Worm (Caenorhabditis elegans) whole organism, late embryonic: Measurements from ENCODE around the gene R07C3.3.

Experiments
- ama-1 ChIP-seq: fragments of 150-350 bp; optimal IDR thresholded peaks from 2 replicates; lab custom pipeline; 2014
- ceh-19 ChIP-seq: fragments of 200-800 bp; sonication (Bioruptor generic); optimal IDR thresholded peaks from 2 replicates; lab custom pipeline; 2018; ENCODE audit warnings: mild to moderate bottlenecking, missing genetic modification characterization, missing compliant biosample characterization
- ceh-2 ChIP-seq: sonication (generic microtip); optimal IDR thresholded peaks from 2 replicates; lab custom pipeline; 2016; ENCODE audit warnings: missing genotype, missing genetic modification characterization, missing compliant biosample characterization
- ceh-6 ChIP-seq: fragments of 200-800 bp; sonication (Bioruptor generic); optimal IDR thresholded peaks from 2 replicates; lab custom pipeline; 2018; ENCODE audit warnings: mild to moderate bottlenecking, missing genetic modification characterization, missing compliant biosample characterization
- madf-2 ChIP-seq: sonication (generic microtip); optimal IDR thresholded peaks from 2 replicates; lab custom pipeline; 2017; ENCODE audit warnings: missing genetic modification characterization, missing compliant biosample characterization
- pha-2 ChIP-seq: sonication (generic microtip); optimal IDR thresholded peaks from 2 replicates; lab custom pipeline; 2017; ENCODE audit warnings: mild to moderate bottlenecking, missing genetic modification characterization, missing compliant biosample characterization
- ref-2 ChIP-seq: sonication (generic microtip); optimal IDR thresholded peaks from 2 replicates; lab custom pipeline; 2016; ENCODE audit warnings: missing genetic modification characterization, missing compliant biosample characterization

DNA sequence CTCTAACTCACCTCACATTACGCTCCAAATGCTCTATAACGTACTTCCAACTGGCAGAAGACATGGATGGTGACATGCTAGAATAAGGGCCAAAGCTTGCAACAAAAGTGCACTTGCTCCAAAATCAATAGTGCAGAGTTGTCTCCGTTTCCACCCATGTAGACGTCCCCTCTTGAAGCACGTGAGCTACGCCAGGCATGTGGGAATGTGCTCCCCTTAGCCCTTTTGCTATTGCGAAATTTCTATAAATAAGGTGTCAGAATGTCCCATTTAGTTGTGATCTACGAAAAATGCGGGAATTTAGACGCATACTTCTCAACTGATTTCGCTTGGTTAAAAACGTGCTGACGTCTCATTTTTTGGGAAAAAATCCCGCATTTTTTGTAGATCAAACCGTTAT lies 11.7 kb downstream of the R07C3.3 start:
- TF ChIP-seq pha-2 (tag; lab: Kevin White, UChicago), result no peak
- no peak for TF ChIP-seq ceh-6 (GFP tag; lab: Kevin White, UChicago)
- TF ChIP-seq ama-1 (lab: Kevin White, UChicago), result no peak
- no peak for TF ChIP-seq ref-2 (tag; lab: Kevin White, UChicago)
- no peak for TF ChIP-seq ceh-2 (tag; lab: Kevin White, UChicago)
- peak; percentile 28 for TF ChIP-seq ceh-19 (GFP tag; lab: Kevin White, UChicago)
- TF ChIP-seq madf-2 (tag; lab: Kevin White, UChicago), result no peak
